Worm (Caenorhabditis elegans): Measurements from ENCODE around the gene clec-160.

- TF ChIP-seq nhr-12 (tag; optimal IDR thresholded peaks at IDR 0.05) (no peak), ama-1 (optimal IDR thresholded peaks at IDR 0.05) (no peak), pqm-1 (tag; optimal IDR thresholded peaks at IDR 0.05) (no peak), lin-15B (tag; optimal IDR thresholded peaks at IDR 0.05) (peak; percentile 27), skn-1 (tag; optimal IDR thresholded peaks at IDR 0.05) (peak; percentile 44), elt-1 (tag; optimal IDR thresholded peaks at IDR 0.05) (no peak), snpc-4 (tag; optimal IDR thresholded peaks at IDR 0.05) (no peak), fos-1 (tag; optimal IDR thresholded peaks at IDR 0.05) (no peak), nhr-23 (tag; optimal IDR thresholded peaks at IDR 0.05) (no peak)
Measured at ce11 chrIII:8244052-8244451, 31.7 kb downstream of the clec-160 start, which contains the start of the genes pbs-6 and cids-1.
